Worm (Caenorhabditis elegans): ENCODE results near the gene C11E4.6.

Gene C11E4.6

ce11 chrX:9603180-9603579, 7.2 kb upstream of the C11E4.6 start:
- TF ChIP-seq K09A11.1 (tag; optimal IDR thresholded peaks at IDR 0.05; ENCODE audit: insufficient read depth), result no peak
- TF ChIP-seq ahr-1 (tag; optimal IDR thresholded peaks at IDR 0.05), result no peak
- TF ChIP-seq fkh-10 (GFP tag; optimal IDR thresholded peaks at IDR 0.05), result no peak

ce11 chrX:9608127-9608526, 2.2 kb upstream of the C11E4.6 start:
- no peak for TF ChIP-seq hlh-8 (tag; optimal IDR thresholded peaks at IDR 0.05)
- TF ChIP-seq unc-55 (GFP tag; optimal IDR thresholded peaks at IDR 0.05), result peak; percentile 37

- TF ChIP-seq hlh-6 (tag; optimal IDR thresholded peaks at IDR 0.05) (no peak), C08G9.2 (tag; optimal IDR thresholded peaks at IDR 0.05) (no peak), ceh-22 (tag; optimal IDR thresholded peaks at IDR 0.05) (no peak), hlh-8 (tag; optimal IDR thresholded peaks at IDR 0.05) (no peak), ceh-2 (tag; optimal IDR thresholded peaks at IDR 0.05) (no peak), mec-3 (tag; optimal IDR thresholded peaks at IDR 0.05; ENCODE audit: borderline replicate concordance) (no peak), hlh-13 (GFP tag; optimal IDR thresholded peaks at IDR 0.05) (no peak), madf-2 (tag; optimal IDR thresholded peaks at IDR 0.05) (no peak), K02D7.2 (tag; optimal IDR thresholded peaks at IDR 0.05) (no peak), ceh-19 (GFP tag; optimal IDR thresholded peaks at IDR 0.05) (no peak), unc-55 (GFP tag; optimal IDR thresholded peaks at IDR 0.05) (no peak), sdc-2 (tag; optimal IDR thresholded peaks at IDR 0.05) (no peak)
Measured at ce11 chrX:9616919-9617318, 6.6 kb downstream of the C11E4.6 start, which contains the start of gene C11E4.7. Gene C11E4.7 (plus strand): TSS chrX:9617219.

ce11 chrX:9620136-9620535, 9.8 kb downstream of the C11E4.6 start, which contains the start of gene C11E4.8:
Gene C11E4.8 (plus strand): TSS chrX:9620436.
- TF ChIP-seq ceh-9 (tag; optimal IDR thresholded peaks at IDR 0.05), result no peak
- no peak for TF ChIP-seq nhr-232 (tag; optimal IDR thresholded peaks at IDR 0.05)
- TF ChIP-seq dve-1 (tag; optimal IDR thresholded peaks at IDR 0.05), result no peak

- no peak for TF ChIP-seq tbx-7 (tag; optimal IDR thresholded peaks at IDR 0.05)
- no peak for TF ChIP-seq ceh-34 (tag; optimal IDR thresholded peaks at IDR 0.05)
- TF ChIP-seq unc-42 (tag; optimal IDR thresholded peaks at IDR 0.05), result no peak
- peak; percentile 22 for TF ChIP-seq sdc-2 (tag; optimal IDR thresholded peaks at IDR 0.05)
- no peak for TF ChIP-seq unc-86 (tag; optimal IDR thresholded peaks at IDR 0.05)
- peak; percentile 45 for TF ChIP-seq syd-9 (tag; optimal IDR thresholded peaks at IDR 0.05)
- TF ChIP-seq ceh-2 (tag; optimal IDR thresholded peaks at IDR 0.05), result no peak
- peak; percentile 13 for TF ChIP-seq lin-11 (tag; optimal IDR thresholded peaks at IDR 0.05)
- no peak for TF ChIP-seq ets-4 (tag; optimal IDR thresholded peaks at IDR 0.05)
- peak; percentile 9; the same call in 1 of the 2 replicates for TF ChIP-seq sox-2 (GFP tag; IDR thresholded peaks at IDR 0.05)
- peak; percentile 27 for TF ChIP-seq pat-9 (tag; optimal IDR thresholded peaks at IDR 0.05)
- TF ChIP-seq ceh-24 (tag; optimal IDR thresholded peaks at IDR 0.05), result no peak
- peak; percentile 2 for TF ChIP-seq ceh-6 (GFP tag; optimal IDR thresholded peaks at IDR 0.05)
- TF ChIP-seq npax-4 (tag; optimal IDR thresholded peaks at IDR 0.05), result no peak
- TF ChIP-seq ceh-9 (tag; optimal IDR thresholded peaks at IDR 0.05), result no peak
- TF ChIP-seq ceh-30 (tag; optimal IDR thresholded peaks at IDR 0.05), result no peak
- no peak for TF ChIP-seq fkh-6 (tag; optimal IDR thresholded peaks at IDR 0.05)
- no peak for TF ChIP-seq pqm-1 (tag; optimal IDR thresholded peaks at IDR 0.05)
- TF ChIP-seq K09A11.1 (tag; optimal IDR thresholded peaks at IDR 0.05; ENCODE audit: insufficient read depth), result no peak
- peak; percentile 19 for TF ChIP-seq hlh-15 (tag; optimal IDR thresholded peaks at IDR 0.05)
- no peak for TF ChIP-seq unc-55 (GFP tag; optimal IDR thresholded peaks at IDR 0.05)
- TF ChIP-seq ama-1 (optimal IDR thresholded peaks at IDR 0.05), result no peak
- TF ChIP-seq ceh-18 (tag; optimal IDR thresholded peaks at IDR 0.05), result no peak
- peak; percentile 5 for TF ChIP-seq madf-2 (tag; optimal IDR thresholded peaks at IDR 0.05)
- TF ChIP-seq che-1 (tag; optimal IDR thresholded peaks at IDR 0.05), result peak; percentile 49
- TF ChIP-seq Y22D7AL.16 (tag; optimal IDR thresholded peaks at IDR 0.05), result peak; percentile 61
- no peak for TF ChIP-seq mec-3 (tag; optimal IDR thresholded peaks at IDR 0.05; ENCODE audit: borderline replicate concordance)
- TF ChIP-seq C08G9.2 (tag; optimal IDR thresholded peaks at IDR 0.05), result peak; percentile 0
- TF ChIP-seq gmeb-2 (tag; optimal IDR thresholded peaks at IDR 0.05), result peak; percentile 13
- peak; percentile 54 for TF ChIP-seq elt-2 (tag; optimal IDR thresholded peaks at IDR 0.05)
- TF ChIP-seq ceh-48 (tag; optimal IDR thresholded peaks at IDR 0.05), result peak; percentile 4
- peak; percentile 11 for TF ChIP-seq T23F11.4 (GFP tag; optimal IDR thresholded peaks at IDR 0.05)
- no peak for TF ChIP-seq hlh-6 (tag; optimal IDR thresholded peaks at IDR 0.05)
- no peak for TF ChIP-seq fkh-10 (GFP tag; optimal IDR thresholded peaks at IDR 0.05)
- no peak for TF ChIP-seq pag-3 (tag; optimal IDR thresholded peaks at IDR 0.05; ENCODE audit: borderline replicate concordance)
- peak; percentile 16 for TF ChIP-seq sox-4 (tag; optimal IDR thresholded peaks at IDR 0.05)
Measured at ce11 chrX:9622609-9623008, 12.2 kb downstream of the C11E4.6 start.

Measured in whole organism, late embryonic.